Fruit fly (Drosophila melanogaster): ENCODE data around the gene BBS5.

BBS5 gene

DNA sequence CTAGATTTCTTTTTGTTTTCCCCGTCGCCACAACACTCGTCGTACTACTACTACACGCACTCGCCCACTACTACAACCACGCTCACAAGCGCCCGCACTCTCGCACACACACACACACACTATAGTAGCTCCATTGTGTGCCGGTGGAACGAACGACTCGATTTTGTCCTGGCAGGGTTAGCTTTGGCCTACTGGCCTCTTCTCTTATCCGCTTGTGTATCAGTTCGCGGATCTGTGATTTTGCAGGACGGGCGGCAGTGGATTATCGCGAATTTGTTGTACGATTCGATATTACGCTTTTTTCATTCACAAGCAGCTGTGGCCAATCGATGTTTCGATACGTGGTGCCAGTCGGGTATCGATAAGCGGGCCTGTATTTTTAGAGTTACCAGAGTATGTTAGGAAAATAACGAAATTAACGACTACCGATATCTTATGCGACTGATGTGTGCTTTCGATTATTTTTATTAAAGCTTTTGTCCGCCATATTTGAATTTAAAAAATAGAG lies 5.0 kb downstream of the BBS5 start, which contains the start of gene CG14657 (continued):
- peak; percentile 27 for TF ChIP-seq CG9727 (GFP tag; optimal IDR thresholded peaks at IDR 0.05)
- TF ChIP-seq MBD-R2 (GFP tag; IDR thresholded peaks at IDR 0.05) = peak; percentile 62
- peak; percentile 93 for TF ChIP-seq ato (GFP tag; IDR thresholded peaks at IDR 0.05; ENCODE audit: partially characterized antibody)
- no peak for TF ChIP-seq al (GFP tag; IDR thresholded peaks at IDR 0.05)
- peak; percentile 40 for TF ChIP-seq CG15601 (tag; optimal IDR thresholded peaks at IDR 0.05)
- no peak for TF ChIP-seq slp2 (GFP tag; optimal IDR thresholded peaks at IDR 0.05)
- TF ChIP-seq Spps (tag; optimal IDR thresholded peaks at IDR 0.05) = no peak
- TF ChIP-seq CG17829 (tag; optimal IDR thresholded peaks at IDR 0.05) = peak; percentile 47
- TF ChIP-seq CG3995 (GFP tag; optimal IDR thresholded peaks at IDR 0.05) = peak; percentile 52
- TF ChIP-seq CG16813 (GFP tag; IDR thresholded peaks at IDR 0.05; ENCODE audit: partially characterized antibody) = peak; percentile 86
- peak; percentile 82; the same call in 2 of the 3 replicates for TF ChIP-seq zen2 (GFP tag; IDR thresholded peaks at IDR 0.05; ENCODE audit: partially characterized antibody)
- peak; percentile 86 for TF ChIP-seq nerfin-2 (GFP tag; IDR thresholded peaks at IDR 0.05; ENCODE audit: partially characterized antibody)
- peak; percentile 76; the same call in 1 of the 3 replicates for TF ChIP-seq CG34422 (GFP tag; IDR thresholded peaks at IDR 0.05)
- TF ChIP-seq CG13287 (GFP tag; IDR thresholded peaks at IDR 0.05; ENCODE audit: partially characterized antibody) = peak; percentile 98
- TF ChIP-seq phol (tag; optimal IDR thresholded peaks at IDR 0.05) = peak; percentile 93
- TF ChIP-seq CG14710 (tag; optimal IDR thresholded peaks at IDR 0.05) = peak; percentile 49
- TF ChIP-seq Med (GFP tag) = peak; percentile 77
- TF ChIP-seq Mes4 (GFP tag; optimal IDR thresholded peaks at IDR 0.05) = peak; percentile 8
- peak; percentile 50 for TF ChIP-seq CG30020 (tag; optimal IDR thresholded peaks at IDR 0.05)
- peak; percentile 31 for TF ChIP-seq CG3281 (GFP tag; optimal IDR thresholded peaks at IDR 0.05)
- TF ChIP-seq Gsc (GFP tag; IDR thresholded peaks at IDR 0.05) = no peak
- peak; percentile 27 for TF ChIP-seq CG15514 (GFP tag; optimal IDR thresholded peaks at IDR 0.05)

DNA sequence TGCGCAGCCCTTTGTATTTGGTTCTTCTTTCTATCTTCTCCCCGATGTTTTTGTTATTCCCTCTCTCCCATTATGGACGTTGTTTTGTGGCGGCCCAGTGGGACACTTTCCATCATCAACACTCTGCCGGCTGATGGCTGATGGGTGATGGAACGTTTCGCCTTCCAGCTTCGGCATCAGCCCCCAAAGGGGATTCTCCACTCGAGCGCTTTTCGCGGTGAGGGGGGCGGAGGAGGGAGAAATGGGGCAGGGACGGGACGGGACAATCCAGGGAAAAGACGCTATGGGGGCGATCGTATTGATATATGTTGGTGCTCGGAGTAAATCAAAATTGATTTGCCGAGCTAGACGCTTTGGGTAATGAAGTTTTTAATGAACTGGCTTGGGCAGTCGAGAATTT lies 9.1 kb downstream of the BBS5 start:
- no peak for TF ChIP-seq kni (GFP tag; optimal IDR thresholded peaks at IDR 0.05)
- peak; percentile 71; the same call in 1 of the 3 replicates for TF ChIP-seq CG2199 (GFP tag; IDR thresholded peaks at IDR 0.05)
- no peak for TF ChIP-seq her (GFP tag; optimal IDR thresholded peaks at IDR 0.05)
- no peak for TF ChIP-seq CG15601 (tag; optimal IDR thresholded peaks at IDR 0.05)
- TF ChIP-seq ken (GFP tag; IDR thresholded peaks at IDR 0.05) = no peak
- TF ChIP-seq sc (optimal IDR thresholded peaks at IDR 0.05) = no peak
- no peak for TF ChIP-seq sc (GFP tag; optimal IDR thresholded peaks at IDR 0.05)
- TF ChIP-seq CG18262 (tag; optimal IDR thresholded peaks at IDR 0.05) = no peak
- TF ChIP-seq CG12769 (tag; optimal IDR thresholded peaks at IDR 0.05) = peak; percentile 49
- 0 out of 2 replicates have a peak, but pooled peaks have one; percentile 18 for TF ChIP-seq CG4360 (GFP tag; IDR thresholded peaks at IDR 0.05)
- TF ChIP-seq nerfin-2 (GFP tag; IDR thresholded peaks at IDR 0.05; ENCODE audit: partially characterized antibody) = no peak
- TF ChIP-seq hkb (optimal IDR thresholded peaks at IDR 0.05) = no peak
- no peak for TF ChIP-seq hkb (GFP tag; IDR thresholded peaks at IDR 0.05)
- 0 out of 3 replicates have a peak, but pooled peaks have one; percentile 17 for TF ChIP-seq CG34422 (GFP tag; IDR thresholded peaks at IDR 0.05)
- no peak for TF ChIP-seq yki (optimal IDR thresholded peaks at IDR 0.05)
- TF ChIP-seq Pdp1 (GFP tag; optimal IDR thresholded peaks at IDR 0.05) = no peak
- TF ChIP-seq CG10462 (GFP tag; optimal IDR thresholded peaks at IDR 0.05) = no peak
- TF ChIP-seq crol (GFP tag; IDR thresholded peaks at IDR 0.05) = peak; percentile 89

DNA sequence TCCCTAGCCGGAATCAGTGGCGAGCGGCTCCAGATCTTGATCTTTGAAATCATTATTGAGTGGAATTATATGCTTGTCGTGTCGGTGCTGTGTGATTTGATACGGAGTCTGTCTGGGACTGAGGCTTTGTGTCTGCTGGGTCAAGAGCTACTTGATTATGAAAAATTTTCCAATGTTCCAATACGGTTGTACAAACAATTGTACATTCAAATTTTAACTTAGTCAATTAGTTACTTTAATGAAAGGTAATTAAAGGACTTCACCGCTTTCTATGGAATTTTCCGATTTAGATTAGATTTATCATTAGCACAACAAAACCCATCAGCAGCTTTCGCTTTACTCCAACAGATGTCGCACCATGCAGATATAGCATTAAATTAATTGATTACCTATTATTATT lies 14.3 kb downstream of the BBS5 start, which contains the start of gene CG14658:
Gene CG14658, minus strand, starts transcription at position 101 of the 400 bp plus-strand sequence.
- TF ChIP-seq fu2 (GFP tag; optimal IDR thresholded peaks at IDR 0.05) (no peak), CTCF (GFP tag; optimal IDR thresholded peaks at IDR 0.05) (peak; percentile 9), sens (GFP tag) (peak; percentile 14)
